Fruit fly (Drosophila melanogaster) Kc167 (cell line): ENCODE results near the gene CG31909.

Source experiments
- Sin3A ChIP-seq: fragments of >200 bp; optimal IDR thresholded peaks from 2 replicates; lab custom pipeline; 2018; ENCODE audit warnings: missing external identifiers
- h ChIP-seq: fragments of >200 bp; optimal IDR thresholded peaks from 3 replicates; lab custom pipeline; 2018; ENCODE audit warnings: missing external identifiers
- insv ChIP-seq: fragments of >200 bp; optimal IDR thresholded peaks from 3 replicates; lab custom pipeline; 2018; ENCODE audit warnings: missing external identifiers
- psq ChIP-seq: fragments of >200 bp; optimal IDR thresholded peaks from 2 replicates; lab custom pipeline; 2017; ENCODE audit warnings: missing external identifiers
- ttk ChIP-seq: sonication (Bioruptor generic); optimal IDR thresholded peaks from 2 replicates; lab custom pipeline; 2017; ENCODE audit warnings: missing external identifiers

DNA sequence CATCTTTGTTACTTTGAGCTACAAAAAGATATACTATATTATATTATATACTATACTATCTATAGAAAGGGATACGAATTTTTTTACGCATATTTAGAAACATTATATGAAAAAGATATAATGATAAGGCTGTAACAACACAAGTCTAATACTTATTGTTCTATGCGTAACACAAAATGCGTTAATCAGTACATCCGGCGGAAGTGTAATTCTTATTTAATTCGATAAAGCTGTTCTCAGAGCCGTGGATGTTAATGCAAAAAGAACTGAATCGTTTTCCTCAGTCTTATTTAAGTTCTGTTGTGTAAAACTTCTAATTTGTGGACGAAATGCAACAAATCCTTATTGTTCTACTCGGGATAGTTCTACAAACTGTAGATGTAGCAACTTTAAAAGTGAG, 29.9 kb upstream of the CG31909 start, which contains the start of gene CG43799:
- no peak for TF ChIP-seq psq (lab: Kevin White, UChicago)
- TF ChIP-seq h: no peak
- TF ChIP-seq ttk (lab: Kevin White, UChicago): no peak
- no peak for TF ChIP-seq insv
- no peak for TF ChIP-seq Sin3A (lab: Kevin White, UChicago)
